Fruit fly (Drosophila melanogaster) whole organism, embryonic: ENCODE data around the gene DCTN1-p150.

Experiments
- CG11504 ChIP-seq: fragments of 200-800 bp; sonication (Bioruptor generic); optimal IDR thresholded peaks from 3 replicates; lab custom pipeline; 2019; ENCODE audit warnings: missing biosample characterization, mild to moderate bottlenecking, missing genetic modification characterization, moderate library complexity
- CG11695 ChIP-seq: fragments of 200-800 bp; sonication (Bioruptor generic); IDR thresholded peaks from 3 replicates; pipeline ENCODE4 v1.3.6; 2022; ENCODE audit warnings: missing biosample characterization, missing genetic modification characterization
- CG15269 ChIP-seq: fragments of 200-800 bp; sonication (Bioruptor generic); optimal IDR thresholded peaks from 2 replicates; lab custom pipeline; 2018; ENCODE audit warnings: missing biosample characterization, mild to moderate bottlenecking, missing genetic modification characterization, moderate library complexity
- CG15479 ChIP-seq: fragments of 200-800 bp; sonication (Bioruptor generic); optimal IDR thresholded peaks from 3 replicates; lab custom pipeline; 2019; ENCODE audit warnings: missing biosample characterization, mild to moderate bottlenecking, missing genetic modification characterization, moderate library complexity
- CG15514 ChIP-seq: fragments of 200-800 bp; sonication (Bioruptor generic); optimal IDR thresholded peaks from 3 replicates; lab custom pipeline; 2017; ENCODE audit warnings: missing biosample characterization, missing genetic modification characterization, mild to moderate bottlenecking, moderate library complexity, missing genetic modification reagents
- CG17802 ChIP-seq: fragments of 200-800 bp; sonication (Bioruptor generic); optimal IDR thresholded peaks from 2 replicates; lab custom pipeline; 2018; ENCODE audit warnings: missing biosample characterization, mild to moderate bottlenecking, missing genetic modification characterization, moderate library complexity
- CG2129 ChIP-seq: fragments of 200-800 bp; sonication (Bioruptor generic); IDR thresholded peaks from 2 replicates; pipeline ENCODE4 v1.3.6; 2022; ENCODE audit warnings: missing biosample characterization, missing genetic modification characterization; ENCODE audit not compliant: partially characterized antibody
- CG2199 ChIP-seq: fragments of 200-800 bp; sonication (Bioruptor generic); IDR thresholded peaks from 3 replicates; pipeline ENCODE4 v1.3.6; 2022; ENCODE audit warnings: missing biosample characterization, missing genetic modification characterization
- CG32772 ChIP-seq: fragments of 200-800 bp; sonication (Bioruptor generic); IDR thresholded peaks from 2 replicates; pipeline ENCODE4 v1.3.6; 2022; ENCODE audit warnings: missing biosample characterization, missing genetic modification characterization
- CG5180 ChIP-seq: fragments of 200-800 bp; sonication (Bioruptor generic); optimal IDR thresholded peaks from 3 replicates; lab custom pipeline; 2017; ENCODE audit warnings: missing biosample characterization, missing genetic modification characterization, mild to moderate bottlenecking, moderate library complexity, missing genetic modification reagents
- CG6254 ChIP-seq: fragments of 200-800 bp; sonication (Bioruptor generic); optimal IDR thresholded peaks from 3 replicates; lab custom pipeline; 2017; ENCODE audit warnings: mild to moderate bottlenecking, missing biosample characterization, missing genetic modification reagents, missing genetic modification characterization
- CG6272 ChIP-seq: fragments of 200-800 bp; sonication (Bioruptor generic); IDR thresholded peaks from 2 replicates; pipeline ENCODE4 v1.3.6; 2022; ENCODE audit warnings: missing biosample characterization, missing genetic modification characterization
- CG8290 ChIP-seq, 3 experiments: fragments of 200-800 bp; sonication (Bioruptor generic); optimal IDR thresholded peaks; 2 replicates each; lab custom pipeline; 2016 to 2019; ENCODE audit warnings: missing biosample characterization in 3 of 3, missing genetic modification characterization in 3 of 3, mild to moderate bottlenecking in 2 of 3, moderate library complexity in 1 of 3
- D19B ChIP-seq: fragments of 200-800 bp; sonication (Bioruptor generic); optimal IDR thresholded peaks from 2 replicates; lab custom pipeline; 2017; ENCODE audit warnings: missing biosample characterization, mild to moderate bottlenecking, missing genetic modification characterization
- Ets97D ChIP-seq: fragments of 200-800 bp; sonication (Bioruptor generic); optimal IDR thresholded peaks from 3 replicates; lab custom pipeline; 2016; ENCODE audit warnings: missing biosample characterization, missing genetic modification characterization
- GATAe ChIP-seq: fragments of 200-800 bp; sonication (Bioruptor generic); conservative IDR thresholded peaks from 2 replicates; pipeline ENCODE4 v1.3.6; 2022; ENCODE audit warnings: missing biosample characterization, missing genetic modification characterization
- Hmr ChIP-seq: fragments of 200-800 bp; sonication (Bioruptor generic); optimal IDR thresholded peaks from 3 replicates; lab custom pipeline; 2017; ENCODE audit warnings: mild to moderate bottlenecking, missing biosample characterization, missing genetic modification reagents, missing genetic modification characterization
- NC2β ChIP-seq: fragments of 200-800 bp; sonication (Bioruptor generic); optimal IDR thresholded peaks from 2 replicates; lab custom pipeline; 2016; ENCODE audit warnings: missing biosample characterization, missing genetic modification characterization
- NFAT ChIP-seq: fragments of 200-800 bp; sonication (Bioruptor generic); IDR thresholded peaks from 2 replicates; pipeline ENCODE4 v1.3.6; 2022; ENCODE audit warnings: missing biosample characterization, missing genetic modification characterization
- NfI ChIP-seq: fragments of 200-800 bp; sonication (Bioruptor generic); optimal IDR thresholded peaks from 3 replicates; lab custom pipeline; 2018; ENCODE audit warnings: missing biosample characterization, mild to moderate bottlenecking, missing genetic modification characterization, moderate library complexity
- Oaz ChIP-seq: fragments of 200-800 bp; sonication (Bioruptor generic); IDR thresholded peaks from 2 replicates; pipeline ENCODE4 v1.3.6; 2022; ENCODE audit warnings: missing biosample characterization, missing genetic modification characterization
- Pdp1 ChIP-seq, 2 experiments: fragments of 200-800 bp; sonication (Bioruptor generic); optimal IDR thresholded peaks; 3 replicates each; lab custom pipeline; 2016; ENCODE audit warnings: missing biosample characterization in 2 of 2, missing genetic modification characterization in 2 of 2, mild to moderate bottlenecking in 1 of 2, moderate library complexity in 1 of 2
- Sox100B ChIP-seq: fragments of 200-800 bp; sonication (Bioruptor generic); optimal IDR thresholded peaks from 3 replicates; lab custom pipeline; 2018; ENCODE audit warnings: missing biosample characterization, mild to moderate bottlenecking, missing genetic modification characterization
- ac ChIP-seq: fragments of 200-800 bp; sonication (Bioruptor generic); optimal IDR thresholded peaks from 3 replicates; lab custom pipeline; 2017; ENCODE audit warnings: missing biosample characterization, mild to moderate bottlenecking, missing genetic modification characterization
- chinmo ChIP-seq: fragments of 200-800 bp; sonication (Bioruptor generic); IDR thresholded peaks from 4 replicates; pipeline ENCODE4 v1.3.6; 2022; ENCODE audit warnings: missing biosample characterization, missing genetic modification characterization; ENCODE audit not compliant: partially characterized antibody
- chn ChIP-seq: fragments of 200-800 bp; sonication (Bioruptor generic); optimal IDR thresholded peaks from 2 replicates; lab custom pipeline; 2016; ENCODE audit warnings: missing biosample characterization, missing genetic modification characterization
- dimm ChIP-seq: fragments of 200-800 bp; sonication (Bioruptor generic); IDR thresholded peaks from 2 replicates; pipeline ENCODE4 v1.3.6; 2022; ENCODE audit warnings: missing biosample characterization, missing genetic modification characterization
- exex ChIP-seq: fragments of 200-800 bp; sonication (Bioruptor generic); optimal IDR thresholded peaks from 4 replicates; lab custom pipeline; 2018; ENCODE audit warnings: missing biosample characterization, mild to moderate bottlenecking, missing genetic modification characterization, moderate library complexity
- eyg ChIP-seq: fragments of 200-800 bp; sonication (Bioruptor generic); optimal IDR thresholded peaks from 3 replicates; lab custom pipeline; 2016; ENCODE audit warnings: missing biosample characterization, missing genetic modification characterization
- grn ChIP-seq: fragments of 200-800 bp; sonication (Bioruptor generic); optimal IDR thresholded peaks from 3 replicates; lab custom pipeline; 2017; ENCODE audit warnings: missing biosample characterization, missing genetic modification characterization
- lab ChIP-seq: fragments of 200-800 bp; sonication (Bioruptor generic); optimal IDR thresholded peaks from 3 replicates; lab custom pipeline; 2017; ENCODE audit warnings: missing biosample characterization, missing genetic modification characterization, mild to moderate bottlenecking, moderate library complexity, missing genetic modification reagents
- lmd ChIP-seq: fragments of 200-800 bp; sonication (Bioruptor generic); IDR thresholded peaks from 2 replicates; pipeline ENCODE4 v1.3.6; 2022; ENCODE audit warnings: missing biosample characterization, missing genetic modification characterization
- rib ChIP-seq: fragments of 200-800 bp; sonication (Bioruptor generic); IDR thresholded peaks from 2 replicates; pipeline ENCODE4 v1.3.6; 2022; ENCODE audit warnings: missing biosample characterization, missing genetic modification characterization
- sd ChIP-seq: fragments of 200-800 bp; sonication (Bioruptor generic); optimal IDR thresholded peaks from 3 replicates; lab custom pipeline; 2018; ENCODE audit warnings: missing biosample characterization, mild to moderate bottlenecking, missing genetic modification characterization, moderate library complexity
- sug ChIP-seq: fragments of 200-800 bp; optimal IDR thresholded peaks from 2 replicates; lab custom pipeline; 2019; ENCODE audit warnings: missing biosample characterization, mild to moderate bottlenecking, missing genetic modification characterization, moderate library complexity
- toy ChIP-seq: fragments of 200-800 bp; sonication (Bioruptor generic); IDR thresholded peaks from 2 replicates; pipeline ENCODE4 v1.3.6; 2022; ENCODE audit warnings: missing biosample characterization, missing genetic modification characterization
- ttk ChIP-seq: fragments of 200-800 bp; sonication (Bioruptor generic); IDR thresholded peaks from 2 replicates; pipeline ENCODE4 v2.1.2; 2022; ENCODE audit warnings: missing biosample characterization, missing genetic modification characterization

Gene DCTN1-p150

dm6 chr3L:13952484-13953048 is 23.4 kb downstream of the DCTN1-p150 start:
- no peak for TF ChIP-seq Oaz
- no peak for TF ChIP-seq Ets97D
- TF ChIP-seq CG15514 (GFP tag; lab: Kevin White, UChicago): no peak
- peak; percentile 1 for TF ChIP-seq sd (tag; lab: Kevin White, UChicago)
- TF ChIP-seq ac (GFP tag; lab: Kevin White, UChicago): no peak
- TF ChIP-seq GATAe (GFP tag; lab: Robert Waterston, UW): peak; percentile 44
- peak; percentile 22 for TF ChIP-seq exex (tag; lab: Kevin White, UChicago)
- no peak for TF ChIP-seq CG2129
- TF ChIP-seq chinmo (GFP tag; lab: Robert Waterston, UW): 0 out of 4 replicates have a peak, but pooled peaks have one; percentile 66
- TF ChIP-seq eyg (GFP tag; lab: Kevin White, UChicago): no peak
- TF ChIP-seq CG5180 (GFP tag; lab: Kevin White, UChicago): no peak
- no peak for TF ChIP-seq CG6272 (GFP tag; lab: Robert Waterston, UW)
- TF ChIP-seq CG2199: 0 out of 3 replicates have a peak, but pooled peaks have one; percentile 65
- peak; percentile 35; the same call in 1 of the 2 replicates for TF ChIP-seq rib (GFP tag; lab: Robert Waterston, UW)
- no peak for TF ChIP-seq dimm
- no peak for TF ChIP-seq CG8290 (GFP tag; optimal IDR thresholded peaks at IDR 0.05; lab: Kevin White, UChicago)
- peak in 1 of 2 experiments; percentile 20 for TF ChIP-seq CG8290 (tag; optimal IDR thresholded peaks at IDR 0.05; lab: Kevin White, UChicago)
- TF ChIP-seq Hmr (GFP tag; lab: Kevin White, UChicago): no peak
- 0 out of 2 replicates have a peak, but pooled peaks have one; percentile 30 for TF ChIP-seq ttk (GFP tag; lab: Robert Waterston, UW)
- TF ChIP-seq D19B (GFP tag; lab: Kevin White, UChicago): no peak
- no peak for TF ChIP-seq NC2β
- no peak for TF ChIP-seq chn
- peak; percentile 17 for TF ChIP-seq grn (GFP tag; lab: Kevin White, UChicago)
- no peak for TF ChIP-seq NfI (GFP tag; lab: Kevin White, UChicago)
- peak; percentile 38 for TF ChIP-seq CG15479 (GFP tag; lab: Kevin White, UChicago)
- no peak for TF ChIP-seq CG15269 (tag; lab: Kevin White, UChicago)
- TF ChIP-seq sug (tag; lab: Kevin White, UChicago): peak; percentile 21
- TF ChIP-seq CG11695 (GFP tag; lab: Robert Waterston, UW): no peak
- peak in 1 of 2 experiments; percentile 65 for TF ChIP-seq Pdp1 (GFP tag; optimal IDR thresholded peaks at IDR 0.05; lab: Kevin White, UChicago)
- peak; percentile 46 for TF ChIP-seq lab (GFP tag; lab: Kevin White, UChicago)
- no peak for TF ChIP-seq CG17802
- TF ChIP-seq, all 482 proteins: peak for 13

dm6 chr3L:13956667-13957066 is 27.5 kb downstream of the DCTN1-p150 start:
- no peak for TF ChIP-seq toy (GFP tag; lab: Robert Waterston, UW)
- TF ChIP-seq NC2β: no peak
- TF ChIP-seq Sox100B (GFP tag; lab: Kevin White, UChicago): no peak
- TF ChIP-seq CG6254 (GFP tag; lab: Kevin White, UChicago): no peak
- peak; percentile 90 for TF ChIP-seq CG11504 (tag; lab: Kevin White, UChicago)
- TF ChIP-seq NFAT: no peak
- no peak for TF ChIP-seq CG32772 (GFP tag; lab: Robert Waterston, UW)
- TF ChIP-seq lmd (GFP tag; lab: Robert Waterston, UW): no peak
